Worm (Caenorhabditis elegans): ENCODE measurements around the gene ceeh-1.

ce11 chrIII:845485-845884, 13.4 kb upstream of the ceeh-1 start, which contains the start of gene K02F3.2:
- TF ChIP-seq ztf-29 (GFP tag; IDR thresholded peaks at IDR 0.05) = no peak
- no peak for TF ChIP-seq cog-1 (tag; optimal IDR thresholded peaks at IDR 0.05)
- TF ChIP-seq tab-1 (GFP tag; IDR thresholded peaks at IDR 0.05) = no peak

Data from whole organism, midembryonic.